Worm (Caenorhabditis elegans): Measurements from ENCODE around the gene ins-34.

ins-34 gene

DNA sequence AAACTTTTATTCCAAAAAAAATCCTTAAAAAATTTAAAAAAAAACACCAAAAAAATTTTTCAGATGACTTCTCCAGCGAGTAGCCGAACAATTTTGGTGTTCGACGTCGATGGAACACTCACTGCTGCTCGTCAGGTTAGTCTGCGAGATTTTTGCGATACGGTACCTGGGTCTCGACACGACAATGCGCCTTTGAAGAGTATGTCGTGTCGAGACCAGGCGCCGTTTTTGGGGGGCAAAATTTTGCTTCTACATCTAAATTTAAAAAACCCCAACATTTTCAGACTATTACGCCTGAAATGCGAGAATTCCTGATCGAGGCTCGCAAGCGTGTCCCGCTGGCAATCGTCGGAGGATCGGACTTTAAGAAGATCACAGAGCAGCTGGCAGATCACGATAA, 22.9 kb upstream of the ins-34 start, which contains the start of gene F52B11.2:
F52B11.2 (plus strand) TSS at position 64 of the 400 bp plus-strand sequence.
- peak in 1 of 2 experiments; percentile 18 for TF ChIP-seq hif-1 (tag; optimal IDR thresholded peaks at IDR 0.05)
- TF ChIP-seq daf-12 (tag; optimal IDR thresholded peaks at IDR 0.05) = no peak
- no peak for TF ChIP-seq unc-62 (GFP tag; optimal IDR thresholded peaks at IDR 0.05 in 1 of 2)
- TF ChIP-seq unc-62 (tag; optimal IDR thresholded peaks at IDR 0.05) = no peak
- no peak for TF ChIP-seq rbr-2 (tag; optimal IDR thresholded peaks at IDR 0.05)
- peak; percentile 4 for TF ChIP-seq aha-1 (tag)
- no peak for TF ChIP-seq lin-39 (tag; optimal IDR thresholded peaks at IDR 0.05)
- TF ChIP-seq nhr-76 (tag; optimal IDR thresholded peaks at IDR 0.05) = no peak
- peak; percentile 18; the same call in 1 of the 2 replicates for TF ChIP-seq Y48G9A.11 (GFP tag; IDR thresholded peaks at IDR 0.05)
- TF ChIP-seq mxl-3 (GFP tag; optimal IDR thresholded peaks at IDR 0.05) = no peak
- no peak for TF ChIP-seq dmd-9 (GFP tag; IDR thresholded peaks at IDR 0.05)

DNA sequence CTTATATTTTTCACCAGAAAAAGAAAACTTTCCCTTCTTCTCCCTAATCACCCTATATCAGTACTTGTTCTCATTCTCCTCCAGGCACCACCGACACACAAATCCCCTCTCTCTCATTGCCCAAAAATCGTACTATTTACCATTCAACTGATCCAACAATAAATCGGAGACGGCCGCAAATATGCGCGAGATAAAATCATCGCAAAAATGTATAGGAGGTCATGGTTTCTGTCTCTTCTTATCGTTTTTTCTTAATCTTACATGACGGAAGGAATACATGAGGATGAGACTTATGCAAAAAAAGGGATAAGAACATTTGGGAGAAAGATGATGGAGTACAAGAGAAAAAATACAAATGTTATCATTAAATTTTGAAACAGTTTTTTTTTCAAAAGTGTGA, 20.0 kb upstream of the ins-34 start:
- TF ChIP-seq nhr-28 (tag; optimal IDR thresholded peaks at IDR 0.05) (peak; percentile 11), attf-4 (tag; optimal IDR thresholded peaks at IDR 0.05) (no peak)

DNA sequence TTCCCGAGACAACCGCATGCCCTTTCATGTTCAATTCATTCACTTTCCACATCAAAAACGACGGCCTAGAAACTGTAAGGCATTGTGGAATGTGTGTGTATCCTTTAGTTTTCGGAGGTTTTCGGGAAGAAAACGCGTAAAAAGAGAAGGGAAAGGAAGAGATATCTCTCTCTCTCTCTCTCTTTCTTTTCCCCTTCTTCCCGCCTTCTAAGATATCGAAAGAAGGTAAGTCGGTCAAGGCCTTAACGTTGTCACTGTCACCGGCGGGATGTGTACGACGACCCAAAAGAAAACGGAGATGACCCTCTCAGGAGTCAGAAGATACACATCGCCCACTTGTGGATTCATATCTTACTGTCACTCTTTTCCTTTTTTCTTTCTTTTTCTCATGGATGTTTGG, 16.6 kb upstream of the ins-34 start:
- TF ChIP-seq lir-3 (tag; optimal IDR thresholded peaks at IDR 0.05) (no peak), dpl-1 (GFP tag; optimal IDR thresholded peaks at IDR 0.05) (no peak), lin-39 (tag; optimal IDR thresholded peaks at IDR 0.05) (no peak), dve-1 (tag; optimal IDR thresholded peaks at IDR 0.05; ENCODE audit: insufficient read depth) (no peak), vab-7 (GFP tag; IDR thresholded peaks at IDR 0.05) (no peak), zip-2 (tag; optimal IDR thresholded peaks at IDR 0.05) (no peak), lim-7 (GFP tag; IDR thresholded peaks at IDR 0.05) (no peak), unc-62 (GFP tag; optimal IDR thresholded peaks at IDR 0.05 in 1 of 2) (peak in 1 of 2 experiments; percentile 83), unc-62 (tag; optimal IDR thresholded peaks at IDR 0.05) (no peak), nhr-11 (tag; optimal IDR thresholded peaks at IDR 0.05) (no peak), nhr-28 (tag; optimal IDR thresholded peaks at IDR 0.05) (peak; percentile 48), ztf-7 (tag; optimal IDR thresholded peaks at IDR 0.05) (no peak), nhr-25 (tag; optimal IDR thresholded peaks at IDR 0.05; ENCODE audit: borderline replicate concordance, insufficient read depth) (peak; percentile 73), hlh-30 (tag; optimal IDR thresholded peaks at IDR 0.05; ENCODE audit: insufficient read depth) (peak; percentile 41)

- TF ChIP-seq unc-130 (GFP tag; optimal IDR thresholded peaks at IDR 0.05) (no peak), pqm-1 (tag; optimal IDR thresholded peaks at IDR 0.05) (no peak), duxl-1 (tag; optimal IDR thresholded peaks at IDR 0.05; ENCODE audit: poor library complexity) (no peak), hlh-30 (tag; optimal IDR thresholded peaks at IDR 0.05; ENCODE audit: insufficient read depth) (peak; percentile 10), hlh-11 (tag; optimal IDR thresholded peaks at IDR 0.05) (peak; percentile 6), nhr-28 (tag; optimal IDR thresholded peaks at IDR 0.05) (peak; percentile 4), mxl-3 (GFP tag; optimal IDR thresholded peaks at IDR 0.05) (peak; percentile 20)
Observed at ce11 chrIV:14091242-14091641, 15.1 kb upstream of the ins-34 start, which contains the start of gene noah-2. Gene noah-2, plus strand, starts transcription at chrIV:14091254.

ce11 chrIV:14098540-14099098, 7.8 kb upstream of the ins-34 start:
- no peak for TF ChIP-seq unc-130 (GFP tag; optimal IDR thresholded peaks at IDR 0.05)
- TF ChIP-seq nhr-111 (GFP tag; optimal IDR thresholded peaks at IDR 0.05) = no peak
- TF ChIP-seq lin-38 (GFP tag; IDR thresholded peaks at IDR 0.05) = peak; percentile 30; the same call in 1 of the 2 replicates
- no peak for TF ChIP-seq aha-1 (tag)
- peak in 1 of 2 experiments; percentile 23 for TF ChIP-seq unc-62 (GFP tag; optimal IDR thresholded peaks at IDR 0.05 in 1 of 2)
- TF ChIP-seq unc-62 (tag; optimal IDR thresholded peaks at IDR 0.05) = no peak
- TF ChIP-seq pha-4 (GFP tag; IDR thresholded peaks at IDR 0.05) = peak; percentile 62; the same call in 1 of the 2 replicates
- TF ChIP-seq pha-4 (tag; optimal IDR thresholded peaks at IDR 0.05) = no peak
- TF ChIP-seq set-16 (GFP tag; IDR thresholded peaks at IDR 0.05) = peak; percentile 99
- no peak for TF ChIP-seq jun-1 (tag; optimal IDR thresholded peaks at IDR 0.05)
- peak; percentile 28 for TF ChIP-seq rbr-2 (tag; optimal IDR thresholded peaks at IDR 0.05)
- 0 out of 2 replicates have a peak, but pooled peaks have one; percentile 33 for TF ChIP-seq php-3 (GFP tag; IDR thresholded peaks at IDR 0.05)
- TF ChIP-seq skn-1 (tag; optimal IDR thresholded peaks at IDR 0.05) = no peak
